Fruit fly (Drosophila melanogaster): ENCODE measurements around the gene CG9514.

The CG9514 gene

DNA sequence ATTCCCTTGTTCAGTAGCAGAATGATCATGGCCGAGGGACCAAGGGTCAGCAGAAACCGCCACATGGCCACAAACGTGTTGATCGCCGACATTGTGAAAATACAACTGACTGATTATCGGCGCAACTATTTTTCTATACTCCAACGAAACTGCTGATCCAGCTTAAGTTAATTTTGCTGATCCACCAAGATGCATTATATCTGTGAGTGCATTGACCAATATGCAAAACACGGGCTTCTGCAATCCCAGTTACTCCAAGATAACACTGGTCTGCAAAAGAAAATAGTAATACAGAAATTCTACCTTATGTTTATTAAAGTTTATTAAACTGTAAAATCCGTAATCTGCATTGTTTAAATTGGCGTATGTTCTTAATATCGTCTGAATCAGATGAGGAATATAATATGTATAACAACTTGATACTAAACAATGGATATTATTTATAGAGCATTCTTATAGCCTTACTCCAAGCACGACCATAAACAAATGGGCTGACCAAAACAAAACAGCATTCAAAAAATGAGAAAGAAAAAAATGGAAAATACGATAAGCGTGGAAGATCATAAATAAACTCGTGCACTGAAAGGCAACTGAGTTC is 17.1 kb upstream of the CG9514 start, which contains the start of gene CG12398:
CG12398 (minus strand) TSS at position 107 of the 598 bp plus-strand sequence.
- no peak for TF ChIP-seq dac (GFP tag; optimal IDR thresholded peaks at IDR 0.05)

- 0 out of 2 replicates have a peak, but pooled peaks have one; percentile 10 for TF ChIP-seq Gug (GFP tag; IDR thresholded peaks at IDR 0.05)
- peak; percentile 6 for TF ChIP-seq CG34406 (GFP tag; optimal IDR thresholded peaks at IDR 0.05)
- TF ChIP-seq CG3919 (GFP tag; optimal IDR thresholded peaks at IDR 0.05), result peak; percentile 44
- no peak for TF ChIP-seq CG8319 (GFP tag; optimal IDR thresholded peaks at IDR 0.05)
- TF ChIP-seq dsx (GFP tag; optimal IDR thresholded peaks at IDR 0.05; ENCODE audit: poor library complexity, severe bottlenecking), result no peak
- TF ChIP-seq CG7368 (GFP tag; optimal IDR thresholded peaks at IDR 0.05), result no peak
- TF ChIP-seq Sox102F (GFP tag; optimal IDR thresholded peaks at IDR 0.05), result peak; percentile 4
- TF ChIP-seq topi (GFP tag; optimal IDR thresholded peaks at IDR 0.05), result peak; percentile 32
- no peak for TF ChIP-seq Lpt (GFP tag; optimal IDR thresholded peaks at IDR 0.05)
- no peak for TF ChIP-seq Sox15 (GFP tag; optimal IDR thresholded peaks at IDR 0.05)
- peak; percentile 13 for TF ChIP-seq esn (GFP tag; optimal IDR thresholded peaks at IDR 0.05)
- peak; percentile 69 for TF ChIP-seq CG15336 (GFP tag; IDR thresholded peaks at IDR 0.05)
- 0 out of 3 replicates have a peak, but pooled peaks have one; percentile 35 for TF ChIP-seq eg (GFP tag; IDR thresholded peaks at IDR 0.05)
- peak; percentile 34 for TF ChIP-seq Met (GFP tag; optimal IDR thresholded peaks at IDR 0.05)
- peak; percentile 28 for TF ChIP-seq Smox (GFP tag; optimal IDR thresholded peaks at IDR 0.05)
- TF ChIP-seq svp (GFP tag), result peak; percentile 69
- peak; percentile 28 for TF ChIP-seq CG10669 (GFP tag; optimal IDR thresholded peaks at IDR 0.05)
- TF ChIP-seq Ets96B (tag; optimal IDR thresholded peaks at IDR 0.05), result peak; percentile 5
- TF ChIP-seq CG8632 (GFP tag; optimal IDR thresholded peaks at IDR 0.05), result peak; percentile 9
- TF ChIP-seq salr (GFP tag; optimal IDR thresholded peaks at IDR 0.05), result peak in 1 of 2 experiments; percentile 27
- peak; percentile 58 for TF ChIP-seq Eip78C (GFP tag)
- TF ChIP-seq CG32006 (GFP tag; optimal IDR thresholded peaks at IDR 0.05), result peak; percentile 4
- TF ChIP-seq CG11762 (GFP tag; optimal IDR thresholded peaks at IDR 0.05; ENCODE audit: insufficient read depth), result no peak
These were observed 14.0 kb upstream of the CG9514 start, which contains the start of gene CG14406 for dm6 chrX:14910464-14911349. TSS of gene CG14406 (minus strand) at chrX:14910845.

- TF ChIP-seq Eip78C (GFP tag) (peak; percentile 6), CG15336 (GFP tag; IDR thresholded peaks at IDR 0.05) (0 out of 2 replicates have a peak, but pooled peaks have one; percentile 30), Gug (GFP tag; IDR thresholded peaks at IDR 0.05) (no peak), Hr39 (GFP tag; optimal IDR thresholded peaks at IDR 0.05) (peak; percentile 2), CG6163 (GFP tag; IDR thresholded peaks at IDR 0.05) (0 out of 3 replicates have a peak, but pooled peaks have one; percentile 25), ss (GFP tag; optimal IDR thresholded peaks at IDR 0.05) (no peak), vri (GFP tag; optimal IDR thresholded peaks at IDR 0.05) (peak; percentile 27)
These were observed 13.1 kb upstream of the CG9514 start, which contains the start of gene fiz for dm6 chrX:14909658-14910378. TSS of gene fiz (minus strand) at chrX:14909708.

dm6 chrX:14909051-14909450 is 12.4 kb upstream of the CG9514 start:
- peak; percentile 22 for TF ChIP-seq Hr39 (GFP tag; optimal IDR thresholded peaks at IDR 0.05)
- peak; percentile 21 for TF ChIP-seq CG32006 (GFP tag; optimal IDR thresholded peaks at IDR 0.05)
- TF ChIP-seq achi (GFP tag; optimal IDR thresholded peaks at IDR 0.05), result no peak
- TF ChIP-seq Eip78C (GFP tag), result peak; percentile 57
- peak; percentile 74 for TF ChIP-seq svp (GFP tag)
- TF ChIP-seq dac (GFP tag; optimal IDR thresholded peaks at IDR 0.05), result no peak
- peak; percentile 13 for TF ChIP-seq esn (GFP tag; optimal IDR thresholded peaks at IDR 0.05)
- TF ChIP-seq Met (GFP tag; optimal IDR thresholded peaks at IDR 0.05), result peak; percentile 18
- no peak for TF ChIP-seq CG3919 (GFP tag; optimal IDR thresholded peaks at IDR 0.05)
